Fruit fly (Drosophila melanogaster) whole organism, embryonic: ENCODE data around the gene CG43075.

Experiments used
- CG11398 ChIP-seq: fragments of 200-800 bp; sonication (Bioruptor generic); optimal IDR thresholded peaks from 2 replicates; lab custom pipeline; 2016; ENCODE audit warnings: missing biosample characterization, missing genetic modification characterization
- CG3407 ChIP-seq: fragments of 200-800 bp; sonication (Bioruptor generic); optimal IDR thresholded peaks from 2 replicates; lab custom pipeline; 2018; ENCODE audit warnings: missing biosample characterization, mild to moderate bottlenecking, missing genetic modification characterization
- CG43689 ChIP-seq: fragments of 200-800 bp; sonication (Bioruptor generic); IDR thresholded peaks from 2 replicates; pipeline ENCODE4 v1.3.6; 2022; ENCODE audit warnings: missing biosample characterization, missing genetic modification characterization
- CG4617 ChIP-seq: fragments of 200-800 bp; sonication (Bioruptor generic); optimal IDR thresholded peaks from 3 replicates; lab custom pipeline; 2016; ENCODE audit warnings: missing biosample characterization, missing genetic modification characterization, borderline replicate concordance

- TF ChIP-seq CG43689 (GFP tag; lab: Robert Waterston, UW), result no peak
- TF ChIP-seq CG3407 (GFP tag; lab: Kevin White, UChicago), result no peak
- no peak for TF ChIP-seq CG4617 (GFP tag; lab: Kevin White, UChicago)
- TF ChIP-seq CG11398 (GFP tag; lab: Kevin White, UChicago), result no peak
Observed at dm6 chrX:15203634-15204033, 17.3 kb downstream of the CG43075 start.
